Fruit fly (Drosophila melanogaster): Measurements from ENCODE around the gene CG9213.

CG9213 gene

dm6 chrX:15593477-15594229, 19.3 kb upstream of the CG9213 start, which contains the start of gene Chsy (continued):
- TF ChIP-seq prd (optimal IDR thresholded peaks at IDR 0.05): no peak
- peak; percentile 24; the same call in 1 of the 3 replicates for TF ChIP-seq prd (GFP tag; IDR thresholded peaks at IDR 0.05)
- no peak for TF ChIP-seq inv (GFP tag; IDR thresholded peaks at IDR 0.05; ENCODE audit: partially characterized antibody)
- TF ChIP-seq CG15073 (GFP tag; optimal IDR thresholded peaks at IDR 0.05): no peak
- TF ChIP-seq CG2120 (GFP tag; optimal IDR thresholded peaks at IDR 0.05): no peak
- TF ChIP-seq CG3995 (GFP tag; optimal IDR thresholded peaks at IDR 0.05): peak; percentile 95
- TF ChIP-seq Lpt (GFP tag; optimal IDR thresholded peaks at IDR 0.05): no peak
- TF ChIP-seq btn (GFP tag; optimal IDR thresholded peaks at IDR 0.05): no peak
- TF ChIP-seq pzg (GFP tag; optimal IDR thresholded peaks at IDR 0.05): no peak
- TF ChIP-seq CG6765 (GFP tag; optimal IDR thresholded peaks at IDR 0.05): no peak
- TF ChIP-seq Trl (optimal IDR thresholded peaks at IDR 0.05): peak; percentile 79 to 80
- no peak for TF ChIP-seq Trl (GFP tag; optimal IDR thresholded peaks at IDR 0.05)
- TF ChIP-seq CG18764 (GFP tag; optimal IDR thresholded peaks at IDR 0.05): no peak
- 0 out of 2 replicates have a peak, but pooled peaks have one; percentile 7 for TF ChIP-seq CG6689 (GFP tag; IDR thresholded peaks at IDR 0.05)
- TF ChIP-seq CG11504 (tag; optimal IDR thresholded peaks at IDR 0.05): no peak
- TF ChIP-seq CG11247 (GFP tag; IDR thresholded peaks at IDR 0.05): no peak
- no peak for TF ChIP-seq crp (GFP tag; optimal IDR thresholded peaks at IDR 0.05)
- no peak for TF ChIP-seq CG13287 (GFP tag; IDR thresholded peaks at IDR 0.05; ENCODE audit: partially characterized antibody)
- TF ChIP-seq CG30431 (GFP tag; optimal IDR thresholded peaks at IDR 0.05): no peak
- TF ChIP-seq CG17802 (tag; optimal IDR thresholded peaks at IDR 0.05): no peak
- no peak for TF ChIP-seq D19A (tag; optimal IDR thresholded peaks at IDR 0.05)
- TF ChIP-seq CG18619 (GFP tag; optimal IDR thresholded peaks at IDR 0.05): peak; percentile 35
- no peak for TF ChIP-seq abd-A (tag; optimal IDR thresholded peaks at IDR 0.05)
- no peak for TF ChIP-seq Blimp-1 (GFP tag; optimal IDR thresholded peaks at IDR 0.05)
- no peak for TF ChIP-seq Lim3 (GFP tag; IDR thresholded peaks at IDR 0.05)
- TF ChIP-seq CG16815 (GFP tag; optimal IDR thresholded peaks at IDR 0.05): no peak
- TF ChIP-seq CG6683 (GFP tag; optimal IDR thresholded peaks at IDR 0.05): no peak
- TF ChIP-seq CG14441 (GFP tag; IDR thresholded peaks at IDR 0.05): no peak
- no peak for TF ChIP-seq esg (GFP tag; conservative IDR thresholded peaks at IDR 0.05)
- no peak for TF ChIP-seq al (GFP tag; IDR thresholded peaks at IDR 0.05)
- TF ChIP-seq chm (GFP tag; IDR thresholded peaks at IDR 0.05): no peak

dm6 chrX:15592822-15593476, 18.6 kb upstream of the CG9213 start:
- TF ChIP-seq ssp (GFP tag; IDR thresholded peaks at IDR 0.05) (no peak), HHEX (GFP tag; optimal IDR thresholded peaks at IDR 0.05) (no peak), cg (GFP tag; optimal IDR thresholded peaks at IDR 0.05) (peak; percentile 82), vvl (GFP tag; IDR thresholded peaks at IDR 0.05) (no peak), Vsx1 (GFP tag; optimal IDR thresholded peaks at IDR 0.05) (peak; percentile 37), CG8924 (tag; optimal IDR thresholded peaks at IDR 0.05) (no peak), exex (tag; optimal IDR thresholded peaks at IDR 0.05) (peak; percentile 18), Pdp1 (GFP tag; optimal IDR thresholded peaks at IDR 0.05) (peak in 1 of 2 experiments; percentile 45), Aef1 (GFP tag; IDR thresholded peaks at IDR 0.05) (peak; percentile 45; the same call in 1 of the 3 replicates), jing (GFP tag; optimal IDR thresholded peaks at IDR 0.05) (no peak), CG4360 (GFP tag; IDR thresholded peaks at IDR 0.05) (peak; percentile 62)
